Fruit fly (Drosophila melanogaster) whole organism, embryonic: Measurements from ENCODE around the gene ng4.
A peak's percentile ranks its signal among the peaks of the same experiment; 100 is the strongest.

ENCODE experiments used
- Blimp-1 ChIP-seq: fragments of 200-800 bp; sonication (Bioruptor generic); optimal IDR thresholded peaks from 3 replicates; lab custom pipeline; 2018; ENCODE audit warnings: missing biosample characterization, missing genetic modification characterization, mild to moderate bottlenecking, moderate library complexity, missing genetic modification reagents
- CG10267 ChIP-seq: fragments of 200-800 bp; sonication (Bioruptor generic); optimal IDR thresholded peaks from 2 replicates; lab custom pipeline; 2018; ENCODE audit warnings: missing biosample characterization, mild to moderate bottlenecking, missing genetic modification characterization, moderate library complexity
- CG10565 ChIP-seq: fragments of 200-800 bp; sonication (Bioruptor generic); optimal IDR thresholded peaks from 3 replicates; lab custom pipeline; 2016; ENCODE audit warnings: missing biosample characterization, mild to moderate bottlenecking, missing genetic modification characterization
- CG11456 ChIP-seq: fragments of 200-800 bp; sonication (Bioruptor generic); IDR thresholded peaks from 3 replicates; pipeline ENCODE4 v1.3.6; 2022; ENCODE audit warnings: missing biosample characterization, missing genetic modification characterization
- CG12104 ChIP-seq: fragments of 200-800 bp; sonication (Bioruptor generic); optimal IDR thresholded peaks from 3 replicates; lab custom pipeline; 2016; ENCODE audit warnings: missing biosample characterization, missing genetic modification characterization
- CG14014 ChIP-seq: fragments of 200-800 bp; sonication (Bioruptor generic); IDR thresholded peaks from 2 replicates; pipeline ENCODE4 v1.3.6; 2022; ENCODE audit warnings: missing biosample characterization, missing genetic modification characterization
- CG14710 ChIP-seq: fragments of 200-800 bp; sonication (Bioruptor generic); optimal IDR thresholded peaks from 3 replicates; lab custom pipeline; 2019; ENCODE audit warnings: missing biosample characterization, mild to moderate bottlenecking, missing genetic modification characterization, moderate library complexity
- CG18764 ChIP-seq: fragments of 200-800 bp; sonication (Bioruptor generic); optimal IDR thresholded peaks from 3 replicates; lab custom pipeline; 2016; ENCODE audit warnings: missing biosample characterization, missing genetic modification characterization
- CG2116 ChIP-seq: fragments of 200-800 bp; sonication (Bioruptor generic); optimal IDR thresholded peaks from 3 replicates; lab custom pipeline; 2018; ENCODE audit warnings: missing biosample characterization, mild to moderate bottlenecking, missing genetic modification characterization
- CG30403 ChIP-seq: fragments of 200-800 bp; sonication (Bioruptor generic); optimal IDR thresholded peaks from 3 replicates; lab custom pipeline; 2016; ENCODE audit warnings: missing biosample characterization, missing genetic modification characterization
- CG30431 ChIP-seq: fragments of 200-800 bp; sonication (Bioruptor generic); optimal IDR thresholded peaks from 2 replicates; lab custom pipeline; 2017; ENCODE audit warnings: missing biosample characterization, missing genetic modification characterization
- CG31365 ChIP-seq: fragments of 200-800 bp; sonication (Bioruptor generic); optimal IDR thresholded peaks from 2 replicates; lab custom pipeline; 2018; ENCODE audit warnings: missing biosample characterization, mild to moderate bottlenecking, missing genetic modification characterization
- CG31388 ChIP-seq: fragments of 200-800 bp; sonication (Bioruptor generic); optimal IDR thresholded peaks from 2 replicates; lab custom pipeline; 2016; ENCODE audit warnings: missing biosample characterization, missing genetic modification characterization
- CG32772 ChIP-seq: fragments of 200-800 bp; sonication (Bioruptor generic); IDR thresholded peaks from 2 replicates; pipeline ENCODE4 v1.3.6; 2022; ENCODE audit warnings: missing biosample characterization, missing genetic modification characterization
- CG4404 ChIP-seq: fragments of 200-800 bp; sonication (Bioruptor generic); IDR thresholded peaks from 2 replicates; pipeline ENCODE4 v1.3.6; 2022; ENCODE audit warnings: missing biosample characterization, missing genetic modification characterization
- CG5245 ChIP-seq: fragments of 200-800 bp; sonication (Bioruptor generic); optimal IDR thresholded peaks from 3 replicates; lab custom pipeline; 2016; ENCODE audit warnings: missing biosample characterization, missing genetic modification characterization
- CG8281 ChIP-seq: fragments of 200-800 bp; sonication (Bioruptor generic); optimal IDR thresholded peaks from 2 replicates; lab custom pipeline; 2018; ENCODE audit warnings: missing biosample characterization, mild to moderate bottlenecking, missing genetic modification characterization, moderate library complexity
- CG8765 ChIP-seq: fragments of 200-800 bp; sonication (Bioruptor generic); IDR thresholded peaks from 2 replicates; pipeline ENCODE4 v1.3.6; 2022; ENCODE audit warnings: missing biosample characterization, missing genetic modification characterization
- CG8944 ChIP-seq: fragments of 200-800 bp; sonication (Bioruptor generic); optimal IDR thresholded peaks from 3 replicates; lab custom pipeline; 2016; ENCODE audit warnings: missing biosample characterization, missing genetic modification characterization
- CG9215 ChIP-seq: fragments of 200-800 bp; sonication (Bioruptor generic); IDR thresholded peaks from 2 replicates; pipeline ENCODE4 v1.3.6; 2022; ENCODE audit warnings: missing biosample characterization, missing genetic modification characterization
- D19A ChIP-seq: fragments of 200-800 bp; optimal IDR thresholded peaks from 3 replicates; lab custom pipeline; 2019; ENCODE audit warnings: missing biosample characterization, mild to moderate bottlenecking, missing genetic modification characterization, moderate library complexity
- Deaf1 ChIP-seq: fragments of 200-800 bp; optimal IDR thresholded peaks from 3 replicates; lab custom pipeline; 2019; ENCODE audit warnings: missing biosample characterization, mild to moderate bottlenecking, missing genetic modification characterization, moderate library complexity
- Dip2 ChIP-seq: fragments of 200-800 bp; sonication (Bioruptor generic); IDR thresholded peaks from 2 replicates; pipeline ENCODE4 v1.3.6; 2022; ENCODE audit warnings: missing biosample characterization, missing genetic modification characterization
- Dll ChIP-seq: fragments of 200-800 bp; sonication (Bioruptor generic); IDR thresholded peaks from 4 replicates; pipeline ENCODE4 v1.3.6; 2022; ENCODE audit warnings: missing biosample characterization, missing genetic modification characterization; ENCODE audit not compliant: partially characterized antibody
- Dref ChIP-seq: fragments of 200-800 bp; sonication (Bioruptor generic); IDR thresholded peaks from 2 replicates; pipeline ENCODE4 v1.3.6; 2022; ENCODE audit warnings: missing biosample characterization, missing genetic modification characterization
- E2f1 ChIP-seq: fragments of 200-800 bp; sonication (Bioruptor generic); IDR thresholded peaks from 2 replicates; pipeline ENCODE4 v1.3.6; 2022; ENCODE audit warnings: missing biosample characterization, missing genetic modification characterization
- ERR ChIP-seq: fragments of 200-800 bp; sonication (Bioruptor generic); optimal IDR thresholded peaks from 2 replicates; lab custom pipeline; 2016; ENCODE audit warnings: missing biosample characterization, missing genetic modification characterization
- HLH4C ChIP-seq: fragments of 200-800 bp; sonication (Bioruptor generic); IDR thresholded peaks from 3 replicates; pipeline ENCODE4 v1.3.6; 2022; ENCODE audit warnings: missing biosample characterization, missing genetic modification characterization; ENCODE audit not compliant: partially characterized antibody
- HLHmδ ChIP-seq: fragments of 200-800 bp; sonication (Bioruptor generic); optimal IDR thresholded peaks from 2 replicates; lab custom pipeline; 2018; ENCODE audit warnings: missing biosample characterization, mild to moderate bottlenecking, missing genetic modification characterization, moderate library complexity
- Lhr ChIP-seq: fragments of 200-800 bp; sonication (Bioruptor generic); optimal IDR thresholded peaks from 3 replicates; lab custom pipeline; 2017; ENCODE audit warnings: mild to moderate bottlenecking, missing biosample characterization, missing genetic modification reagents, missing genetic modification characterization
- MESR4 ChIP-seq: fragments of 200-800 bp; sonication (Bioruptor generic); optimal IDR thresholded peaks from 2 replicates; lab custom pipeline; 2018; ENCODE audit warnings: missing biosample characterization, mild to moderate bottlenecking, missing genetic modification characterization, moderate library complexity
- NC2α ChIP-seq: fragments of 200-800 bp; sonication (Bioruptor generic); optimal IDR thresholded peaks from 2 replicates; lab custom pipeline; 2016; ENCODE audit warnings: missing biosample characterization, missing genetic modification characterization
- NK7.1 ChIP-seq: fragments of 200-800 bp; sonication (Bioruptor generic); optimal IDR thresholded peaks from 3 replicates; lab custom pipeline; 2016; ENCODE audit warnings: missing biosample characterization, missing genetic modification characterization
- Optix ChIP-seq: fragments of 200-800 bp; sonication (Bioruptor generic); IDR thresholded peaks from 3 replicates; pipeline ENCODE4 v1.3.6; 2022; ENCODE audit warnings: missing biosample characterization, missing genetic modification characterization
- Tbp ChIP-seq: fragments of >200 bp; optimal IDR thresholded peaks from 2 replicates; lab custom pipeline; 2018; ENCODE audit warnings: missing biosample characterization, missing genetic modification characterization
- bcd ChIP-seq: fragments of 200-800 bp; sonication (Bioruptor generic); optimal IDR thresholded peaks from 2 replicates; lab custom pipeline; 2017; ENCODE audit warnings: missing biosample characterization, mild to moderate bottlenecking, missing genetic modification characterization
- bigmax ChIP-seq: fragments of 200-800 bp; sonication (Bioruptor generic); optimal IDR thresholded peaks from 2 replicates; lab custom pipeline; 2018; ENCODE audit warnings: missing biosample characterization, mild to moderate bottlenecking, missing genetic modification characterization
- dmrt99B ChIP-seq: fragments of 200-800 bp; sonication (Bioruptor generic); optimal IDR thresholded peaks from 2 replicates; lab custom pipeline; 2018; ENCODE audit warnings: missing biosample characterization, mild to moderate bottlenecking, missing genetic modification characterization, moderate library complexity
- ftz-f1 ChIP-seq: fragments of 200-800 bp; sonication (Bioruptor generic); optimal IDR thresholded peaks from 2 replicates; lab custom pipeline; 2016; ENCODE audit warnings: missing biosample characterization, missing genetic modification characterization
- gt ChIP-seq: fragments of 200-800 bp; sonication (Bioruptor generic); IDR thresholded peaks from 2 replicates; pipeline ENCODE4 v1.3.6; 2022; ENCODE audit warnings: missing biosample characterization, missing genetic modification characterization
- h ChIP-seq: fragments of >200 bp; optimal IDR thresholded peaks from 2 replicates; lab custom pipeline; 2017
- knrl ChIP-seq: fragments of 200-800 bp; sonication (Bioruptor generic); IDR thresholded peaks from 3 replicates; pipeline ENCODE4 v1.3.6; 2022; ENCODE audit warnings: missing biosample characterization, missing genetic modification characterization; ENCODE audit not compliant: partially characterized antibody
- pros ChIP-seq: fragments of 200-800 bp; sonication (Bioruptor generic); optimal IDR thresholded peaks from 3 replicates; lab custom pipeline; 2019; ENCODE audit warnings: missing biosample characterization, mild to moderate bottlenecking, missing genetic modification characterization, moderate library complexity
- sc ChIP-seq, 3 experiments: fragments of >200 bp in 2 of 3; fragments of 200-800 bp in 1 of 3; sonication (Bioruptor generic) in 1 of 3; optimal IDR thresholded peaks; 2 replicates in 2 of 3; 3 replicates in 1 of 3; lab custom pipeline; 2017; ENCODE audit warnings: mild to moderate bottlenecking in 1 of 3, missing biosample characterization in 1 of 3, missing genetic modification characterization in 1 of 3, missing genetic modification reagents in 1 of 3
- sens ChIP-seq: fragments of 200-800 bp; sonication (Bioruptor generic); peaks from one replicate; lab custom pipeline; 2016; ENCODE audit warnings: missing biosample characterization, missing genetic modification characterization
- slbo ChIP-seq: fragments of 200-800 bp; sonication (Bioruptor generic); IDR thresholded peaks from 2 replicates; pipeline ENCODE4 v1.3.6; 2022; ENCODE audit warnings: missing biosample characterization, missing genetic modification characterization
- stc ChIP-seq: fragments of 200-800 bp; sonication (Bioruptor generic); IDR thresholded peaks from 2 replicates; pipeline ENCODE4 v1.3.6; 2022; ENCODE audit warnings: missing biosample characterization, missing genetic modification characterization
- unc-4 ChIP-seq: fragments of 200-800 bp; sonication (Bioruptor generic); IDR thresholded peaks from 2 replicates; pipeline ENCODE4 v1.3.6; 2022; ENCODE audit warnings: missing biosample characterization, missing genetic modification characterization; ENCODE audit not compliant: partially characterized antibody
- zfh1 ChIP-seq: fragments of 200-800 bp; sonication (Bioruptor generic); IDR thresholded peaks from 3 replicates; pipeline ENCODE4 v1.3.6; 2022; ENCODE audit warnings: missing biosample characterization, missing genetic modification characterization

Gene ng4

DNA sequence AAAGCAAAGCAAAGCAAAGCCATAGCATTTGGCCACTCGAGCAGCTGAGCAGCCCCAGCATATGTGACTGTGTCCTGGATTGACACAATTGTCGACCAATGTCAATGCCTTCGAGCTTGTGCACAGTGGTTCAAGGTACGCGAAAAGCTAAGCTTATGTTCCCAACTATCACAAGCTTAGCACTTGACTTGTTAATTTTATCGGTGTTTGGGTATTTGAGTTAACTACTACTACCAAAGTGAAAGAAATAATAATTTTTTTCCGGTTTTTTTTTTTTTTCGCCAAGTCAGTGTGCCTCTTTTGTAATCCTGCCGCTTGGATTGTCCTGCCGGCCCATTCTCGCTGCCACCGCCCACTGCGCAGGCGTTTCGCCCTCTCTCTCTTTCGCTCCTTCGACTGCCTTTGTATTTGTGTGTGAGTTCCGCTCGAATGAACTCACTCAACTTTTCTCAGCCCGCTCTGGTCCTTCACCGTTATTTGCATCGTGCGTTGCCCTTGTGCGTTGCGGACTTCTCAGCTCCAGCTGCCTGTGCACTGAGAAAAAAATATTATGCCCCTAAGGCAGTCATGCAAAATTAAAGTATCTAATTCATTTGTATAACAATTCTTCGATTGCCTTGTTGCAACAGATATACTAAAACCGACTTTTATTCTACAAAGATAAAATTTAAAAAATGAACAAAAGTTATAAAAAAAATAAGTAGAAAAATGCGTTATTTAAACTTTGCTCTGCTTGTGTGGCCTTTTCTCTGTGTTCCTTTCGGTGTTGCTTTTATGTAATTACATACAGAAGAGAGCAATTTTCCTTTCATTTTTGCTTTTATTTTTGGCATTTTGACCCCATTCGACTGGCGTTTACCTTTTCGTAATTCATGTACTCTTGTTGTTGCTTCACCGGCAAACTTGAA, 37.9 kb downstream of the ng4 start (continued):
- peak; percentile 11 for TF ChIP-seq D19A (tag; lab: Kevin White, UChicago)
- TF ChIP-seq CG4404: no peak
- peak; percentile 54 for TF ChIP-seq NK7.1
- peak; percentile 58 for TF ChIP-seq Blimp-1
- no peak for TF ChIP-seq CG10565 (GFP tag; lab: Kevin White, UChicago)
- TF ChIP-seq CG18764 (GFP tag; lab: Kevin White, UChicago): peak; percentile 17
- TF ChIP-seq Dll (GFP tag; lab: Robert Waterston, UW): no peak
- no peak for TF ChIP-seq ftz-f1 (GFP tag; lab: Kevin White, UChicago)
- TF ChIP-seq CG31365 (tag; lab: Kevin White, UChicago): peak; percentile 8
- TF ChIP-seq slbo (GFP tag; lab: Robert Waterston, UW): peak; percentile 77
- TF ChIP-seq bigmax (GFP tag; lab: Kevin White, UChicago): no peak
- TF ChIP-seq CG8281 (tag; lab: Kevin White, UChicago): peak; percentile 14
- peak; percentile 73 for TF ChIP-seq E2f1
- TF ChIP-seq bcd (GFP tag; lab: Kevin White, UChicago): peak; percentile 45
- TF ChIP-seq HLHmδ: no peak
- TF ChIP-seq CG12104 (GFP tag; lab: Kevin White, UChicago): no peak
- TF ChIP-seq dmrt99B (tag; lab: Kevin White, UChicago): peak; percentile 78
- TF ChIP-seq knrl (GFP tag; lab: Robert Waterston, UW): no peak
- TF ChIP-seq Deaf1 (tag; lab: Kevin White, UChicago): peak; percentile 26
- TF ChIP-seq CG10267 (tag; lab: Kevin White, UChicago): no peak
- TF ChIP-seq CG8765: no peak
- peak; percentile 20 for TF ChIP-seq CG30431 (GFP tag; lab: Kevin White, UChicago)
- peak; percentile 77 for TF ChIP-seq CG32772 (GFP tag; lab: Robert Waterston, UW)
- TF ChIP-seq zfh1: peak; percentile 69; the same call in 2 of the 3 replicates
- TF ChIP-seq Optix: peak; percentile 72
- TF ChIP-seq CG5245 (GFP tag; lab: Kevin White, UChicago): peak; percentile 45
- peak; percentile 61 for TF ChIP-seq ERR (GFP tag; lab: Kevin White, UChicago)
- TF ChIP-seq CG9215 (GFP tag; lab: Robert Waterston, UW): peak; percentile 50
- TF ChIP-seq CG31388 (GFP tag; lab: Kevin White, UChicago): no peak
- TF ChIP-seq pros (GFP tag; lab: Kevin White, UChicago): no peak
- TF ChIP-seq CG14710: no peak
- TF ChIP-seq sc (optimal IDR thresholded peaks at IDR 0.05; lab: Kevin White, UChicago): no peak
- no peak for TF ChIP-seq sc (GFP tag; optimal IDR thresholded peaks at IDR 0.05; lab: Kevin White, UChicago)
- no peak for TF ChIP-seq Tbp (GFP tag; lab: Kevin White, UChicago)
- peak; percentile 72 for TF ChIP-seq stc (GFP tag; lab: Robert Waterston, UW)
- TF ChIP-seq Lhr (GFP tag; lab: Kevin White, UChicago): no peak
- peak; percentile 90 for TF ChIP-seq sens (GFP tag; lab: Kevin White, UChicago)
- peak; percentile 55 for TF ChIP-seq CG30403 (GFP tag; lab: Kevin White, UChicago)
- no peak for TF ChIP-seq CG2116
- no peak for TF ChIP-seq h (lab: Kevin White, UChicago)
- no peak for TF ChIP-seq NC2α (GFP tag; lab: Kevin White, UChicago)
- TF ChIP-seq Dref (GFP tag; lab: Robert Waterston, UW): no peak
- TF ChIP-seq gt: 0 out of 2 replicates have a peak, but pooled peaks have one; percentile 49
- no peak for TF ChIP-seq Dip2 (GFP tag; lab: Robert Waterston, UW)
- TF ChIP-seq CG8944: peak; percentile 42
- no peak for TF ChIP-seq unc-4 (GFP tag; lab: Robert Waterston, UW)
- no peak for TF ChIP-seq HLH4C
- TF ChIP-seq CG14014 (GFP tag; lab: Robert Waterston, UW): peak; percentile 78
- TF ChIP-seq CG11456: peak; percentile 68; the same call in 2 of the 3 replicates
- no peak for TF ChIP-seq MESR4 (GFP tag; lab: Kevin White, UChicago)
